Worm (Caenorhabditis elegans): Measurements from ENCODE around the gene trpp-5.

The trpp-5 gene

ce11 chrII:12237555-12237954, 35.4 kb upstream of the trpp-5 start:
- no peak for TF ChIP-seq unc-120 (tag; optimal IDR thresholded peaks at IDR 0.05; ENCODE audit: poor library complexity, severe bottlenecking)
- peak; percentile 24 for TF ChIP-seq lsy-2 (tag; optimal IDR thresholded peaks at IDR 0.05)
- peak; percentile 61 for TF ChIP-seq ham-2 (GFP tag; optimal IDR thresholded peaks at IDR 0.05)
- TF ChIP-seq flh-1 (GFP tag; optimal IDR thresholded peaks at IDR 0.05): no peak

DNA sequence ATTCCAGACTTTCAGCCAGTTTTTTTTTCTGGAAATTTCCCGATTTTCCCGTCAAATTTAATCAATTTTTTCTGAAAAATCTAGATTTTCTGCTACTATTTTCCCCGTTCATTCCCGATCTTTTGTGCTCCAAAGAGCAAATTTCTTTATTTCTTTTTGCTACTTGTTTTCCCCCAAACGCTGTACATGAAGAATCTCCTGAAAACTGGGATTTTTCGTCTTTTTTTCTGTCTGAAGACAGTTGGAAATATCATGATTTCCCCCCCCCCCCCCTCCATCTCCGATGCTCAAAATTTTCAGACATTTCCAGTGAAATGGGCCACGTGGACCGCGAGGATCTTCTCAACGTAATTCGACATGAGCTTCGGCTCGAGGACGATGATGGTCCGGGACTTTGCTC, 25.8 kb upstream of the trpp-5 start, which contains the start of gene sinh-1:
Gene sinh-1, plus strand, starts transcription at position 301 of the 400 bp plus-strand sequence.
- TF ChIP-seq mep-1 (tag; optimal IDR thresholded peaks at IDR 0.05): no peak
- no peak for TF ChIP-seq unc-39 (tag; optimal IDR thresholded peaks at IDR 0.05)
- TF ChIP-seq flh-1 (GFP tag; optimal IDR thresholded peaks at IDR 0.05): no peak
- TF ChIP-seq lin-13 (tag; optimal IDR thresholded peaks at IDR 0.05): no peak
- no peak for TF ChIP-seq unc-120 (tag; optimal IDR thresholded peaks at IDR 0.05; ENCODE audit: poor library complexity, severe bottlenecking)
- TF ChIP-seq pha-4 (tag; optimal IDR thresholded peaks at IDR 0.05): no peak
- TF ChIP-seq ham-2 (GFP tag; optimal IDR thresholded peaks at IDR 0.05): no peak
- TF ChIP-seq hlh-1 (tag; optimal IDR thresholded peaks at IDR 0.05): no peak
- TF ChIP-seq mls-2 (tag; optimal IDR thresholded peaks at IDR 0.05): no peak
- TF ChIP-seq ceh-39 (tag; optimal IDR thresholded peaks at IDR 0.05): no peak
- TF ChIP-seq snpc-4 (tag; optimal IDR thresholded peaks at IDR 0.05): no peak

ce11 chrII:12226192-12226591, 24.0 kb upstream of the trpp-5 start:
- TF ChIP-seq lsy-2 (tag; optimal IDR thresholded peaks at IDR 0.05) (no peak), sem-2 (GFP tag; optimal IDR thresholded peaks at IDR 0.05) (no peak), nhr-76 (tag; optimal IDR thresholded peaks at IDR 0.05) (no peak), mab-5 (tag; optimal IDR thresholded peaks at IDR 0.05) (no peak), mep-1 (tag; optimal IDR thresholded peaks at IDR 0.05) (no peak), elt-3 (tag; optimal IDR thresholded peaks at IDR 0.05) (no peak), pha-4 (tag; optimal IDR thresholded peaks at IDR 0.05) (no peak), unc-39 (tag; optimal IDR thresholded peaks at IDR 0.05) (no peak), ceh-43 (GFP tag; optimal IDR thresholded peaks at IDR 0.05) (no peak), M03D4.4 (tag; optimal IDR thresholded peaks at IDR 0.05) (no peak), bed-3 (GFP tag; optimal IDR thresholded peaks at IDR 0.05) (no peak), lin-13 (tag; optimal IDR thresholded peaks at IDR 0.05) (no peak), mls-2 (tag; optimal IDR thresholded peaks at IDR 0.05) (no peak), ztf-11 (tag; optimal IDR thresholded peaks at IDR 0.05) (no peak)

- no peak for TF ChIP-seq ceh-39 (tag; optimal IDR thresholded peaks at IDR 0.05)
- no peak for TF ChIP-seq unc-120 (tag; optimal IDR thresholded peaks at IDR 0.05; ENCODE audit: poor library complexity, severe bottlenecking)
- no peak for TF ChIP-seq nhr-28 (tag; optimal IDR thresholded peaks at IDR 0.05)
- peak; percentile 24 for TF ChIP-seq ces-1 (GFP tag; optimal IDR thresholded peaks at IDR 0.05)
- TF ChIP-seq hlh-1 (tag; optimal IDR thresholded peaks at IDR 0.05): no peak
- TF ChIP-seq ham-2 (GFP tag; optimal IDR thresholded peaks at IDR 0.05): peak; percentile 15
- no peak for TF ChIP-seq drap-1 (GFP tag; optimal IDR thresholded peaks at IDR 0.05)
- no peak for TF ChIP-seq sem-2 (GFP tag; optimal IDR thresholded peaks at IDR 0.05)
- TF ChIP-seq cnd-1 (tag; optimal IDR thresholded peaks at IDR 0.05): no peak
- peak; percentile 9 for TF ChIP-seq sptf-1 (tag; optimal IDR thresholded peaks at IDR 0.05)
- no peak for TF ChIP-seq lin-32 (GFP tag; optimal IDR thresholded peaks at IDR 0.05)
- TF ChIP-seq M03D4.4 (tag; optimal IDR thresholded peaks at IDR 0.05): no peak
- TF ChIP-seq mep-1 (tag; optimal IDR thresholded peaks at IDR 0.05): peak; percentile 27
- no peak for TF ChIP-seq nhr-12 (tag; optimal IDR thresholded peaks at IDR 0.05)
- TF ChIP-seq lsy-2 (tag; optimal IDR thresholded peaks at IDR 0.05): peak; percentile 54
- TF ChIP-seq blmp-1 (tag; optimal IDR thresholded peaks at IDR 0.05): no peak
- TF ChIP-seq mls-2 (tag; optimal IDR thresholded peaks at IDR 0.05): peak; percentile 21
- no peak for TF ChIP-seq elt-3 (tag; optimal IDR thresholded peaks at IDR 0.05)
- TF ChIP-seq nhr-76 (tag; optimal IDR thresholded peaks at IDR 0.05): no peak
Observed at ce11 chrII:12224916-12225406, 22.8 kb upstream of the trpp-5 start, which contains the start of the genes pqn-87 and rsr-2. TSS of gene pqn-87 (minus strand) at chrII:12225086. TSS of gene rsr-2 (plus strand) at chrII:12225356.

DNA sequence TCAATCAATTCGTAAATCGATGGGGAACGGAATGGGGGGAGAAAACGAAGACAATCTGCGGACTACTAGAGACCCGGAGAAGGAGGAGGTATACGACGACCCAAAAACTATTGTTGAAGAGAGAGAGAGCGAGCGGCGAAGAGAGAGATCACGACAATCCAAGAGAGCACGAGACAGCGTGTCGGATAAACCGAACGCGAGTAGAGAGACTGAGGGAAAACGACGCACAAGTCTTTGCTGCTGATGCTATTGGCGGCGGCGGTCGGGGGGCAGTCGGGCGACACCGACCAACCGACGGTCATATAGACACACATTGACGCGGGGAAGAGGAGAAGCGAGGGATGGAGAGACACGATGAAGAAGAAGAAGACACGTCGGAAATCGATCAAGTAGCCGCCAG, 20.3 kb upstream of the trpp-5 start:
- TF ChIP-seq ztf-11 (tag; optimal IDR thresholded peaks at IDR 0.05) (peak; percentile 52), pha-4 (tag; optimal IDR thresholded peaks at IDR 0.05) (peak; percentile 39), lsy-2 (tag; optimal IDR thresholded peaks at IDR 0.05) (peak; percentile 68), snpc-4 (tag; optimal IDR thresholded peaks at IDR 0.05) (no peak), hlh-1 (tag; optimal IDR thresholded peaks at IDR 0.05) (peak; percentile 26), ceh-83 (GFP tag; optimal IDR thresholded peaks at IDR 0.05) (peak; percentile 52), elt-3 (tag; optimal IDR thresholded peaks at IDR 0.05) (no peak), unc-120 (tag; optimal IDR thresholded peaks at IDR 0.05; ENCODE audit: poor library complexity, severe bottlenecking) (peak; percentile 76), tbx-8 (GFP tag; optimal IDR thresholded peaks at IDR 0.05) (no peak), bed-3 (GFP tag; optimal IDR thresholded peaks at IDR 0.05) (no peak), nhr-28 (tag; optimal IDR thresholded peaks at IDR 0.05) (no peak), elt-1 (tag; optimal IDR thresholded peaks at IDR 0.05; ENCODE audit: borderline replicate concordance, insufficient read depth) (peak; percentile 9), cnd-1 (tag; optimal IDR thresholded peaks at IDR 0.05) (peak; percentile 79), mab-5 (tag; optimal IDR thresholded peaks at IDR 0.05) (no peak), ham-2 (GFP tag; optimal IDR thresholded peaks at IDR 0.05) (peak; percentile 90), lin-13 (tag; optimal IDR thresholded peaks at IDR 0.05) (peak; percentile 51), sem-2 (GFP tag; optimal IDR thresholded peaks at IDR 0.05) (no peak), mls-2 (tag; optimal IDR thresholded peaks at IDR 0.05) (peak; percentile 58), ces-1 (GFP tag; optimal IDR thresholded peaks at IDR 0.05) (peak; percentile 60), nhr-2 (tag; optimal IDR thresholded peaks at IDR 0.05) (peak; percentile 95), nhr-237 (tag; optimal IDR thresholded peaks at IDR 0.05) (peak; percentile 54), M03D4.4 (tag; optimal IDR thresholded peaks at IDR 0.05) (peak; percentile 52), sptf-1 (tag; optimal IDR thresholded peaks at IDR 0.05) (peak; percentile 49), mep-1 (tag; optimal IDR thresholded peaks at IDR 0.05) (no peak), drap-1 (GFP tag; optimal IDR thresholded peaks at IDR 0.05) (peak; percentile 72), unc-62 (GFP tag; optimal IDR thresholded peaks at IDR 0.05) (peak; percentile 75)

Measured in whole organism, mixed stage, embryonic.